Worm (Caenorhabditis elegans) whole organism, mixed stage, embryonic: Measurements from ENCODE around the gene Y75D11A.2.

ENCODE experiments used
- drap-1 ChIP-seq: fragments of 200-800 bp; sonication (Bioruptor generic); optimal IDR thresholded peaks from 3 replicates; lab custom pipeline; 2018; ENCODE audit warnings: mild to moderate bottlenecking, missing genetic modification characterization, missing compliant biosample characterization
- elt-3 ChIP-seq: fragments of 150-350 bp; optimal IDR thresholded peaks from 2 replicates; lab custom pipeline; 2014; ENCODE audit warnings: missing biosample characterization, missing genetic modification characterization
- flh-1 ChIP-seq: fragments of 200-800 bp; sonication (Bioruptor generic); optimal IDR thresholded peaks from 2 replicates; lab custom pipeline; 2018; ENCODE audit warnings: mild to moderate bottlenecking, missing genetic modification characterization, moderate library complexity, missing compliant biosample characterization
- lin-13 ChIP-seq: fragments of 150-350 bp; optimal IDR thresholded peaks from 2 replicates; lab custom pipeline; 2014; ENCODE audit warnings: missing biosample characterization, missing genetic modification characterization
- mep-1 ChIP-seq: fragments of 150-350 bp; optimal IDR thresholded peaks from 2 replicates; lab custom pipeline; 2017; ENCODE audit warnings: missing biosample characterization, missing genetic modification reagents, missing genetic modification characterization, inconsistent platforms
- nhr-12 ChIP-seq: fragments of 150-350 bp; optimal IDR thresholded peaks from 2 replicates; lab custom pipeline; 2014; ENCODE audit warnings: missing biosample characterization, missing genetic modification characterization
- nhr-237 ChIP-seq: fragments of 150-350 bp; optimal IDR thresholded peaks from 2 replicates; lab custom pipeline; 2014; ENCODE audit warnings: missing biosample characterization, missing genetic modification characterization
- snpc-4 ChIP-seq: fragments of 150-350 bp; optimal IDR thresholded peaks from 2 replicates; lab custom pipeline; 2014; ENCODE audit warnings: missing biosample characterization, missing genetic modification characterization
- unc-39 ChIP-seq: fragments of 150-350 bp; optimal IDR thresholded peaks from 2 replicates; lab custom pipeline; 2014; ENCODE audit warnings: missing biosample characterization, missing genetic modification characterization
- unc-62 ChIP-seq: fragments of 150-350 bp; optimal IDR thresholded peaks from 2 replicates; lab custom pipeline; 2014; ENCODE audit warnings: missing biosample characterization, missing genetic modification reagents, missing genetic modification characterization
- ztf-11 ChIP-seq: fragments of 150-350 bp; optimal IDR thresholded peaks from 2 replicates; lab custom pipeline; 2014; ENCODE audit warnings: missing biosample characterization, missing genetic modification characterization

DNA sequence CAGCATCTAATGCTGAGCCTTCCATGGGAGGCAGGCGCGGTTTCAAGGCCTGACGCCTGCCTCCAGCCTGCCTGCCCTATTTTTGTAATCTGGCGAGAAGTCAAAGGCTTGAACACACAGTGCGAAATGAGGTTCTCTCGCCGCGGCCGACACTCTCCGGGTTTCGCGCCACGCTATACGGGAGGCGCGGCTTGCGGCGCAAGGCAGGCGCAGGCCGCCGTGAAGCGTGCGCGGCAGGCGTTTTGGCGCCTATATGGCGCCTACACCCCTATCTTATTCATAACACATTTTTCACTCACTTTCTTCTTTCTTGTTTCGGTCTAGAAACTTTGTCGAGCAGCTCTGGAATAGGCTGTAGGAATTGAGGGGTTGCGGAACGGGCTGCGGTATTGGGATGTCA is 39.6 kb upstream of the Y75D11A.2 start:
- TF ChIP-seq unc-62 (GFP tag; lab: Kevin White, UChicago) (no peak), elt-3 (tag; lab: Kevin White, UChicago) (no peak), mep-1 (tag; lab: Kevin White, UChicago) (no peak), lin-13 (tag; lab: Kevin White, UChicago) (no peak), nhr-237 (no peak), unc-39 (tag; lab: Kevin White, UChicago) (no peak), ztf-11 (no peak), nhr-12 (tag; lab: Kevin White, UChicago) (no peak), drap-1 (GFP tag; lab: Kevin White, UChicago) (no peak), flh-1 (no peak), snpc-4 (no peak)
